Worm (Caenorhabditis elegans) whole organism, early embryonic: ENCODE measurements around the gene chw-1.

Experiments used
- B0310.2 ChIP-seq: sonication (generic microtip); optimal IDR thresholded peaks from 2 replicates; lab custom pipeline; 2016; ENCODE audit warnings: mild to moderate bottlenecking, missing genetic modification characterization, missing compliant biosample characterization
- F13C5.2 ChIP-seq: sonication (generic microtip); optimal IDR thresholded peaks from 2 replicates; lab custom pipeline; 2017; ENCODE audit warnings: mild to moderate bottlenecking, missing genetic modification characterization, inconsistent platforms, missing compliant biosample characterization
- ama-1 ChIP-seq: fragments of 150-350 bp; optimal IDR thresholded peaks from 2 replicates; lab custom pipeline; 2014
- ceh-13 ChIP-seq: fragments of 200-800 bp; sonication (Bioruptor generic); optimal IDR thresholded peaks from 2 replicates; lab custom pipeline; 2018; ENCODE audit warnings: mild to moderate bottlenecking, missing genetic modification characterization, missing compliant biosample characterization
- ets-7 ChIP-seq: sonication (generic microtip); optimal IDR thresholded peaks from 2 replicates; lab custom pipeline; 2016; ENCODE audit warnings: missing genotype, missing genetic modification characterization, missing compliant biosample characterization
- flt-1 ChIP-seq: fragments of 200-800 bp; sonication (Bioruptor generic); IDR thresholded peaks from 2 replicates; pipeline ENCODE4 v1.3.6; 2022; ENCODE audit warnings: missing genetic modification characterization, missing compliant biosample characterization
- hnd-1 ChIP-seq: sonication (generic microtip); optimal IDR thresholded peaks from 2 replicates; lab custom pipeline; 2016; ENCODE audit warnings: missing genetic modification characterization, missing compliant biosample characterization
- tbx-11 ChIP-seq: fragments of 200-800 bp; sonication (Bioruptor generic); IDR thresholded peaks from 2 replicates; pipeline ENCODE4 v1.3.6; 2022; ENCODE audit warnings: missing genetic modification characterization, missing compliant biosample characterization
- tbx-37 ChIP-seq: fragments of 200-800 bp; sonication (Bioruptor generic); conservative IDR thresholded peaks from 2 replicates; pipeline ENCODE4 v1.3.6; 2022; ENCODE audit warnings: missing genetic modification reagents, missing genetic modification characterization, missing compliant biosample characterization
- tra-4 ChIP-seq: sonication (generic microtip); optimal IDR thresholded peaks from 2 replicates; lab custom pipeline; 2017; ENCODE audit warnings: missing genetic modification characterization, missing compliant biosample characterization

DNA sequence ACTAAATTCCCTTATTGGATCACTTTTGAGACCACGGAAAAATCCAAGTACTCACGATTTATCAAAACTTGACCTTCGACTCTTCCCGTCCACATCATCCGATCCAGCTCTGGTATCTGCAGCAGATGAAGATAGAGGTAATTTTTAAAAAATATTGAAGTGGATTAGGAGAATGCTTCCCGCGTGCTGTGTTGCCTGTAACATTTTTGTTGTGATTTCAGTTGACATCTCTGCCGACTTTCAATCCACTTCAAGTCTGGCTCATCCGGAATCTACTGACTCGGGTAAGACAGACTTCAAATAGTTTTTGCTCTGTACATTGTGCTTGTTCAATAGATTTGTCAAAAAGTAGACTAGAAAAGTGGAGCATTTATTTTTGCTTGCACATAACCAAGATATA is 13.3 kb downstream of the chw-1 start:
- TF ChIP-seq flt-1 (GFP tag; lab: Robert Waterston, UW) (no peak), ama-1 (lab: Kevin White, UChicago) (no peak), ceh-13 (GFP tag; lab: Kevin White, UChicago) (no peak), tbx-11 (no peak), ets-7 (tag; lab: Kevin White, UChicago) (no peak), hnd-1 (tag; lab: Kevin White, UChicago) (no peak), B0310.2 (no peak), tbx-37 (no peak), F13C5.2 (tag; lab: Kevin White, UChicago) (no peak), tra-4 (tag; lab: Kevin White, UChicago) (no peak)
